Fruit fly (Drosophila melanogaster) whole organism, embryonic: ENCODE measurements around the gene kdn.

Experiments
- ATbp ChIP-seq: fragments of 200-800 bp; sonication (Bioruptor generic); optimal IDR thresholded peaks from 2 replicates; lab custom pipeline; 2017; ENCODE audit warnings: missing biosample characterization, mild to moderate bottlenecking, missing genetic modification characterization, missing genetic modification reagents
- Adf1 ChIP-seq: fragments of 200-800 bp; sonication (Bioruptor generic); IDR thresholded peaks from 2 replicates; pipeline ENCODE4 v1.3.6; 2022; ENCODE audit warnings: missing biosample characterization, missing genetic modification characterization
- CG10543 ChIP-seq: fragments of 200-800 bp; sonication (Bioruptor generic); optimal IDR thresholded peaks from 3 replicates; lab custom pipeline; 2017; ENCODE audit warnings: missing biosample characterization, mild to moderate bottlenecking, missing genetic modification characterization, moderate library complexity
- CG10654 ChIP-seq: fragments of 200-800 bp; sonication (Bioruptor generic); optimal IDR thresholded peaks from 2 replicates; lab custom pipeline; 2016; ENCODE audit warnings: missing biosample characterization, missing genetic modification characterization
- CG10979 ChIP-seq: fragments of 200-800 bp; sonication (Bioruptor generic); optimal IDR thresholded peaks from 2 replicates; lab custom pipeline; 2018; ENCODE audit warnings: missing biosample characterization, mild to moderate bottlenecking, missing genetic modification characterization, moderate library complexity
- CG11560 ChIP-seq: fragments of 200-800 bp; sonication (Bioruptor generic); IDR thresholded peaks from 3 replicates; pipeline ENCODE4 v1.3.6; 2022; ENCODE audit warnings: missing biosample characterization, missing genetic modification characterization
- CG15269 ChIP-seq: fragments of 200-800 bp; sonication (Bioruptor generic); optimal IDR thresholded peaks from 2 replicates; lab custom pipeline; 2018; ENCODE audit warnings: missing biosample characterization, mild to moderate bottlenecking, missing genetic modification characterization, moderate library complexity
- CG1603 ChIP-seq: fragments of 200-800 bp; sonication (Bioruptor generic); optimal IDR thresholded peaks from 2 replicates; lab custom pipeline; 2019; ENCODE audit warnings: missing biosample characterization, mild to moderate bottlenecking, missing genetic modification characterization, moderate library complexity
- CG16863 ChIP-seq: fragments of 200-800 bp; sonication (Bioruptor generic); optimal IDR thresholded peaks from 3 replicates; lab custom pipeline; 2016; ENCODE audit warnings: missing biosample characterization, missing genetic modification characterization
- CG17568 ChIP-seq: fragments of 200-800 bp; sonication (Bioruptor generic); optimal IDR thresholded peaks from 2 replicates; lab custom pipeline; 2018; ENCODE audit warnings: missing biosample characterization, mild to moderate bottlenecking, missing genetic modification characterization, moderate library complexity
- CG2678 ChIP-seq: fragments of 200-800 bp; sonication (Bioruptor generic); optimal IDR thresholded peaks from 3 replicates; lab custom pipeline; 2019; ENCODE audit warnings: missing biosample characterization, mild to moderate bottlenecking, missing genetic modification characterization, moderate library complexity
- CG30403 ChIP-seq: fragments of 200-800 bp; sonication (Bioruptor generic); optimal IDR thresholded peaks from 3 replicates; lab custom pipeline; 2016; ENCODE audit warnings: missing biosample characterization, missing genetic modification characterization
- CG31224 ChIP-seq: fragments of 200-800 bp; sonication (Bioruptor generic); IDR thresholded peaks from 2 replicates; pipeline ENCODE4 v1.3.6; 2022; ENCODE audit warnings: missing biosample characterization, missing genetic modification characterization
- CG32772 ChIP-seq: fragments of 200-800 bp; sonication (Bioruptor generic); IDR thresholded peaks from 2 replicates; pipeline ENCODE4 v1.3.6; 2022; ENCODE audit warnings: missing biosample characterization, missing genetic modification characterization
- CG3281 ChIP-seq: fragments of 200-800 bp; sonication (Bioruptor generic); optimal IDR thresholded peaks from 3 replicates; lab custom pipeline; 2017; ENCODE audit warnings: missing biosample characterization, mild to moderate bottlenecking, missing genetic modification characterization
- CG33557 ChIP-seq: fragments of 200-800 bp; sonication (Bioruptor generic); optimal IDR thresholded peaks from 2 replicates; lab custom pipeline; 2019; ENCODE audit warnings: missing biosample characterization, mild to moderate bottlenecking, missing genetic modification characterization, moderate library complexity
- CG34376 ChIP-seq: fragments of 200-800 bp; sonication (Bioruptor generic); optimal IDR thresholded peaks from 2 replicates; lab custom pipeline; 2018; ENCODE audit warnings: missing biosample characterization, mild to moderate bottlenecking, missing genetic modification characterization
- CG5180 ChIP-seq: fragments of 200-800 bp; sonication (Bioruptor generic); optimal IDR thresholded peaks from 3 replicates; lab custom pipeline; 2017; ENCODE audit warnings: missing biosample characterization, missing genetic modification characterization, mild to moderate bottlenecking, moderate library complexity, missing genetic modification reagents
- CG7963 ChIP-seq: fragments of 200-800 bp; sonication (Bioruptor generic); IDR thresholded peaks from 3 replicates; pipeline ENCODE4 v1.3.6; 2022; ENCODE audit warnings: missing biosample characterization, missing genetic modification characterization; ENCODE audit not compliant: partially characterized antibody
- CG8281 ChIP-seq: fragments of 200-800 bp; sonication (Bioruptor generic); optimal IDR thresholded peaks from 2 replicates; lab custom pipeline; 2018; ENCODE audit warnings: missing biosample characterization, mild to moderate bottlenecking, missing genetic modification characterization, moderate library complexity
- CG9727 ChIP-seq: fragments of 200-800 bp; sonication (Bioruptor generic); optimal IDR thresholded peaks from 3 replicates; lab custom pipeline; 2017; ENCODE audit warnings: missing biosample characterization, mild to moderate bottlenecking, missing genetic modification characterization
- CG9876 ChIP-seq: fragments of 200-800 bp; sonication (Bioruptor generic); optimal IDR thresholded peaks from 2 replicates; lab custom pipeline; 2016; ENCODE audit warnings: missing biosample characterization, missing genetic modification characterization
- D19B ChIP-seq: fragments of 200-800 bp; sonication (Bioruptor generic); optimal IDR thresholded peaks from 2 replicates; lab custom pipeline; 2017; ENCODE audit warnings: missing biosample characterization, mild to moderate bottlenecking, missing genetic modification characterization
- Dad ChIP-seq: fragments of 200-800 bp; sonication (Bioruptor generic); optimal IDR thresholded peaks from 3 replicates; lab custom pipeline; 2016; ENCODE audit warnings: missing biosample characterization, missing genetic modification characterization
- Doc2 ChIP-seq: fragments of 200-800 bp; sonication (Bioruptor generic); IDR thresholded peaks from 2 replicates; pipeline ENCODE4 v1.3.6; 2022; ENCODE audit warnings: missing biosample characterization, missing genetic modification characterization
- Med ChIP-seq: fragments of 200-800 bp; sonication (Bioruptor generic); peaks from one replicate; lab custom pipeline; 2016; ENCODE audit warnings: missing biosample characterization, missing genetic modification characterization, mild to moderate bottlenecking, inconsistent platforms, moderate library complexity
- Mes4 ChIP-seq: fragments of 200-800 bp; sonication (Bioruptor generic); optimal IDR thresholded peaks from 2 replicates; lab custom pipeline; 2016; ENCODE audit warnings: missing biosample characterization, missing genetic modification characterization
- Opbp ChIP-seq: fragments of 200-800 bp; sonication (Bioruptor generic); IDR thresholded peaks from 3 replicates; pipeline ENCODE4 v1.3.6; 2022; ENCODE audit warnings: missing biosample characterization, missing genetic modification characterization; ENCODE audit not compliant: partially characterized antibody
- Pdp1 ChIP-seq, 2 experiments: fragments of 200-800 bp; sonication (Bioruptor generic); optimal IDR thresholded peaks; 3 replicates each; lab custom pipeline; 2016; ENCODE audit warnings: missing biosample characterization in 2 of 2, missing genetic modification characterization in 2 of 2, mild to moderate bottlenecking in 1 of 2, moderate library complexity in 1 of 2
- Sry-β ChIP-seq: fragments of 200-800 bp; sonication (Bioruptor generic); optimal IDR thresholded peaks from 2 replicates; lab custom pipeline; 2018; ENCODE audit warnings: missing biosample characterization, mild to moderate bottlenecking, missing genetic modification characterization, moderate library complexity
- Xrp1 ChIP-seq: fragments of 200-800 bp; sonication (Bioruptor generic); IDR thresholded peaks from 2 replicates; pipeline ENCODE4 v1.3.6; 2022; ENCODE audit warnings: missing biosample characterization, missing genetic modification characterization
- ash1 ChIP-seq: fragments of 200-800 bp; sonication (Bioruptor generic); optimal IDR thresholded peaks from 2 replicates; lab custom pipeline; 2018; ENCODE audit warnings: missing biosample characterization, mild to moderate bottlenecking, missing genetic modification characterization
- ato ChIP-seq: fragments of 200-800 bp; sonication (Bioruptor generic); IDR thresholded peaks from 2 replicates; pipeline ENCODE4 v1.3.6; 2022; ENCODE audit warnings: missing biosample characterization, missing genetic modification characterization; ENCODE audit not compliant: partially characterized antibody
- bowl ChIP-seq: fragments of 200-800 bp; sonication (Bioruptor generic); IDR thresholded peaks from 2 replicates; pipeline ENCODE4 v1.3.6; 2022; ENCODE audit warnings: missing biosample characterization, missing genetic modification characterization
- ci ChIP-seq: fragments of 200-800 bp; sonication (Bioruptor generic); IDR thresholded peaks from 3 replicates; pipeline ENCODE4 v1.3.6; 2022; ENCODE audit warnings: missing biosample characterization, missing genetic modification characterization
- crp ChIP-seq, 2 experiments: fragments of 200-800 bp; sonication (Bioruptor generic); optimal IDR thresholded peaks; 2 replicates in 1 of 2; 3 replicates in 1 of 2; lab custom pipeline; 2017; ENCODE audit warnings: missing biosample characterization in 2 of 2, missing genetic modification characterization in 2 of 2, mild to moderate bottlenecking in 1 of 2, moderate library complexity in 1 of 2
- exex ChIP-seq: fragments of 200-800 bp; sonication (Bioruptor generic); optimal IDR thresholded peaks from 4 replicates; lab custom pipeline; 2018; ENCODE audit warnings: missing biosample characterization, mild to moderate bottlenecking, missing genetic modification characterization, moderate library complexity
- fd3F ChIP-seq: fragments of 200-800 bp; sonication (Bioruptor generic); optimal IDR thresholded peaks from 2 replicates; lab custom pipeline; 2018; ENCODE audit warnings: missing biosample characterization, mild to moderate bottlenecking, missing genetic modification characterization, moderate library complexity
- fd64A ChIP-seq: fragments of 200-800 bp; sonication (Bioruptor generic); optimal IDR thresholded peaks from 3 replicates; lab custom pipeline; 2018; ENCODE audit warnings: missing biosample characterization, mild to moderate bottlenecking, missing genetic modification characterization
- fd96Cb ChIP-seq: fragments of 200-800 bp; sonication (Bioruptor generic); optimal IDR thresholded peaks from 2 replicates; lab custom pipeline; 2018; ENCODE audit warnings: missing biosample characterization, mild to moderate bottlenecking, missing genetic modification characterization, moderate library complexity
- fru ChIP-seq: fragments of >200 bp; optimal IDR thresholded peaks from 2 replicates; lab custom pipeline; 2017
- gcm2 ChIP-seq: fragments of 200-800 bp; sonication (Bioruptor generic); optimal IDR thresholded peaks from 2 replicates; lab custom pipeline; 2016; ENCODE audit warnings: missing biosample characterization, missing genetic modification characterization
- her ChIP-seq: fragments of 200-800 bp; sonication (Bioruptor generic); optimal IDR thresholded peaks from 2 replicates; lab custom pipeline; 2016; ENCODE audit warnings: missing biosample characterization, missing genetic modification characterization
- lola ChIP-seq, 3 experiments: fragments of >200 bp in 2 of 3; fragments of 200-800 bp in 1 of 3; sonication (Bioruptor generic) in 1 of 3; optimal IDR thresholded peaks; 2 replicates each; lab custom pipeline; 2017 to 2019; ENCODE audit warnings: missing biosample characterization in 3 of 3, missing genetic modification characterization in 3 of 3, mild to moderate bottlenecking in 1 of 3, moderate library complexity in 1 of 3
- mirr ChIP-seq: fragments of 200-800 bp; sonication (Bioruptor generic); optimal IDR thresholded peaks from 3 replicates; lab custom pipeline; 2018; ENCODE audit warnings: missing biosample characterization, mild to moderate bottlenecking, missing genetic modification characterization
- nerfin-1 ChIP-seq: fragments of 200-800 bp; sonication (Bioruptor generic); optimal IDR thresholded peaks from 3 replicates; lab custom pipeline; 2019; ENCODE audit warnings: missing biosample characterization, mild to moderate bottlenecking, missing genetic modification characterization, moderate library complexity
- nom ChIP-seq: fragments of 200-800 bp; sonication (Bioruptor generic); optimal IDR thresholded peaks from 2 replicates; lab custom pipeline; 2017; ENCODE audit warnings: missing biosample characterization, missing genetic modification characterization, mild to moderate bottlenecking, moderate library complexity, missing genetic modification reagents
- sc ChIP-seq, 3 experiments: fragments of >200 bp in 2 of 3; fragments of 200-800 bp in 1 of 3; sonication (Bioruptor generic) in 1 of 3; optimal IDR thresholded peaks; 2 replicates in 2 of 3; 3 replicates in 1 of 3; lab custom pipeline; 2017; ENCODE audit warnings: mild to moderate bottlenecking in 1 of 3, missing biosample characterization in 1 of 3, missing genetic modification characterization in 1 of 3, missing genetic modification reagents in 1 of 3
- sqz ChIP-seq: fragments of 200-800 bp; sonication (Bioruptor generic); optimal IDR thresholded peaks from 3 replicates; lab custom pipeline; 2018; ENCODE audit warnings: missing biosample characterization, mild to moderate bottlenecking, missing genetic modification characterization

Gene kdn

DNA sequence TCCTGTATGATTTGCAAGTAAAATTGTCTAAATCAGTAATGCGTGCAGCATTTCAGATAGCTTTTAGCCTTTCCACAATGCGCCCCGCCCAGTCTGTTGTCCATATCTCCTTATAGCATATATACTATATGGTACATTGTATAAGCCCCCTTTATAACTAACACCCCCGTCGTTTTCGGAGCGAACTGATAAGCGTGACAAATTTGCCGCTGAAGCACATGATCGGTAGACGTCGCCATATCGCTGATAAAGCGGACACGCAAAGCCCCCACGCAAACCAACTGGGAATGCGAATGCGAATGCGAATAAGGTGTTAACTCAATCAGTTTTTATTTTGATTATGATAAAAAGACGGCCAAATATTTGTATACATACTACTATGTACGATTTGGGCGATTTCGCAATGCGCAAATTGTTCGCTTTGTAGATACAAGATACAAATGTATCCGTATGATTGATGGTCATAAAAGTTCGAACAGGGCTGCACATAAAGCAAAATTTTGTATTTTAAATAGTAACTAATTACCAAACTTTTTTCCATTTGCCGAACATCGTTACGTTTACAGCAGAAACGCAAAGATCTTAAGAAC is 4.8 kb downstream of the kdn start:
- no peak for TF ChIP-seq Doc2 (GFP tag; lab: Robert Waterston, UW)
- no peak for TF ChIP-seq CG30403
- no peak for TF ChIP-seq CG9727 (GFP tag; lab: Kevin White, UChicago)
- TF ChIP-seq fd96Cb (tag; lab: Kevin White, UChicago), result no peak
- TF ChIP-seq ash1, result no peak
- TF ChIP-seq ato (GFP tag; lab: Robert Waterston, UW), result no peak
- peak; percentile 6 for TF ChIP-seq CG3281 (GFP tag; lab: Kevin White, UChicago)
- peak; percentile 51 for TF ChIP-seq Med (GFP tag; lab: Kevin White, UChicago)
- TF ChIP-seq sqz (GFP tag; lab: Kevin White, UChicago), result no peak
- peak; percentile 55 for TF ChIP-seq CG34376 (GFP tag; lab: Kevin White, UChicago)
- TF ChIP-seq CG16863 (GFP tag; lab: Kevin White, UChicago), result no peak
- no peak for TF ChIP-seq ATbp (GFP tag; lab: Kevin White, UChicago)
- no peak for TF ChIP-seq lola (GFP tag; optimal IDR thresholded peaks at IDR 0.05; lab: Kevin White, UChicago)
- TF ChIP-seq CG10654 (GFP tag; lab: Kevin White, UChicago), result no peak
- no peak for TF ChIP-seq CG11560 (tag; lab: Robert Waterston, UW)
- TF ChIP-seq nom (GFP tag; lab: Kevin White, UChicago), result no peak
- no peak for TF ChIP-seq CG9876 (GFP tag; lab: Kevin White, UChicago)
- TF ChIP-seq CG1603 (tag; lab: Kevin White, UChicago), result no peak
- peak; percentile 39 for TF ChIP-seq CG10543 (GFP tag; lab: Kevin White, UChicago)
- TF ChIP-seq fru (lab: Kevin White, UChicago), result no peak
- TF ChIP-seq CG17568 (GFP tag; lab: Kevin White, UChicago), result no peak
- TF ChIP-seq CG2678 (tag; lab: Kevin White, UChicago), result peak; percentile 6
- TF ChIP-seq Sry-β (GFP tag; lab: Kevin White, UChicago), result no peak
- no peak for TF ChIP-seq bowl (GFP tag; lab: Robert Waterston, UW)
- no peak for TF ChIP-seq Mes4 (GFP tag; lab: Kevin White, UChicago)
- no peak for TF ChIP-seq Adf1 (GFP tag; lab: Robert Waterston, UW)
- no peak for TF ChIP-seq gcm2 (GFP tag; lab: Kevin White, UChicago)
- TF ChIP-seq fd64A, result no peak
- TF ChIP-seq CG7963 (GFP tag; lab: Robert Waterston, UW), result no peak
- TF ChIP-seq CG15269 (tag; lab: Kevin White, UChicago), result no peak
- TF ChIP-seq CG31224 (GFP tag; lab: Robert Waterston, UW), result peak; percentile 11; the same call in 1 of the 2 replicates
- TF ChIP-seq CG5180 (GFP tag; lab: Kevin White, UChicago), result no peak
- no peak for TF ChIP-seq crp (GFP tag; optimal IDR thresholded peaks at IDR 0.05; lab: Kevin White, UChicago)
- no peak for TF ChIP-seq fd3F (GFP tag; lab: Kevin White, UChicago)
- TF ChIP-seq D19B (GFP tag; lab: Kevin White, UChicago), result no peak
- no peak for TF ChIP-seq sc (optimal IDR thresholded peaks at IDR 0.05; lab: Kevin White, UChicago)
- TF ChIP-seq sc (GFP tag; optimal IDR thresholded peaks at IDR 0.05; lab: Kevin White, UChicago), result no peak
- no peak for TF ChIP-seq CG8281
- TF ChIP-seq CG10979 (tag; lab: Kevin White, UChicago), result no peak
- TF ChIP-seq nerfin-1 (tag; lab: Kevin White, UChicago), result no peak
- TF ChIP-seq mirr (GFP tag; lab: Kevin White, UChicago), result peak; percentile 86
- TF ChIP-seq exex (tag; lab: Kevin White, UChicago), result peak; percentile 65
- peak in 1 of 2 experiments; percentile 73 for TF ChIP-seq Pdp1 (GFP tag; optimal IDR thresholded peaks at IDR 0.05; lab: Kevin White, UChicago)
- TF ChIP-seq Xrp1 (GFP tag; lab: Robert Waterston, UW), result no peak
- TF ChIP-seq ci (GFP tag; lab: Robert Waterston, UW), result no peak
- no peak for TF ChIP-seq CG33557 (GFP tag; lab: Kevin White, UChicago)
- no peak for TF ChIP-seq her (GFP tag; lab: Kevin White, UChicago)
- TF ChIP-seq Dad, result no peak
- no peak for TF ChIP-seq Opbp (GFP tag; lab: Robert Waterston, UW)
- TF ChIP-seq CG32772 (GFP tag; lab: Robert Waterston, UW), result no peak
